Worm (Caenorhabditis elegans) whole organism, L2 larva: ENCODE measurements around the gene ZK688.7.

Experiments
- ZK546.5 ChIP-seq: sonication (generic microtip); optimal IDR thresholded peaks from 2 replicates; lab custom pipeline; 2017; ENCODE audit warnings: missing biosample characterization, missing genetic modification characterization
- aly-2 ChIP-seq: fragments of 150-350 bp; optimal IDR thresholded peaks from 2 replicates; lab custom pipeline; 2014; ENCODE audit warnings: missing biosample characterization, missing genetic modification characterization
- lin-39 ChIP-seq: fragments of 150-350 bp; optimal IDR thresholded peaks from 2 replicates; lab custom pipeline; 2014; ENCODE audit warnings: missing biosample characterization, missing genetic modification reagents, missing genetic modification characterization
- mbf-1 ChIP-seq: sonication (generic microtip); optimal IDR thresholded peaks from 2 replicates; lab custom pipeline; 2017; ENCODE audit warnings: missing biosample characterization, missing genetic modification characterization
- nhr-11 ChIP-seq: fragments of 150-350 bp; optimal IDR thresholded peaks from 2 replicates; lab custom pipeline; 2014; ENCODE audit warnings: missing biosample characterization, missing genetic modification characterization
- nhr-25 ChIP-seq: fragments of 150-350 bp; sonication (generic microtip); optimal IDR thresholded peaks from 3 replicates; lab custom pipeline; 2014; ENCODE audit warnings: missing biosample characterization, missing genetic modification characterization
- ztf-4 ChIP-seq: fragments of 150-350 bp; optimal IDR thresholded peaks from 2 replicates; lab custom pipeline; 2014; ENCODE audit warnings: missing biosample characterization, missing genetic modification characterization

ce11 chrIII:7896925-7897324 lies 14.5 kb downstream of the ZK688.7 start, which contains the start of gene ZK688.10:
- TF ChIP-seq ZK546.5 (tag; lab: Kevin White, UChicago), result no peak
- TF ChIP-seq ztf-4 (tag; lab: Kevin White, UChicago), result no peak
- no peak for TF ChIP-seq lin-39
- TF ChIP-seq nhr-11 (tag; lab: Kevin White, UChicago), result no peak
- no peak for TF ChIP-seq mbf-1 (tag; lab: Kevin White, UChicago)
- TF ChIP-seq aly-2 (tag; lab: Kevin White, UChicago), result no peak
- no peak for TF ChIP-seq nhr-25 (tag; lab: Kevin White, UChicago)
